Fruit fly (Drosophila melanogaster): ENCODE measurements around the gene Rbsn-5.

dm6 chr2L:8163588-8164166, 4.0 kb downstream of the Rbsn-5 start:
- 0 out of 4 replicates have a peak, but pooled peaks have one; percentile 50 for TF ChIP-seq chinmo (GFP tag; IDR thresholded peaks at IDR 0.05; ENCODE audit: partially characterized antibody)
- no peak for TF ChIP-seq ttk (GFP tag; IDR thresholded peaks at IDR 0.05)
- TF ChIP-seq cg (GFP tag; optimal IDR thresholded peaks at IDR 0.05): no peak
- TF ChIP-seq pan (optimal IDR thresholded peaks at IDR 0.05): no peak
- no peak for TF ChIP-seq pan (GFP tag; optimal IDR thresholded peaks at IDR 0.05 in 1 of 2, IDR thresholded peaks at IDR 0.05 in 1 of 2)
- no peak for TF ChIP-seq ftz-f1 (GFP tag; optimal IDR thresholded peaks at IDR 0.05)
- no peak for TF ChIP-seq fu2 (GFP tag; optimal IDR thresholded peaks at IDR 0.05)
- TF ChIP-seq BtbVII (GFP tag; optimal IDR thresholded peaks at IDR 0.05): no peak
- TF ChIP-seq CG31388 (GFP tag; optimal IDR thresholded peaks at IDR 0.05): no peak
- no peak for TF ChIP-seq CG9797 (GFP tag; optimal IDR thresholded peaks at IDR 0.05)
- TF ChIP-seq caup (GFP tag; optimal IDR thresholded peaks at IDR 0.05; ENCODE audit: severe bottlenecking): peak; percentile 4
- no peak for TF ChIP-seq Abd-B (GFP tag; optimal IDR thresholded peaks at IDR 0.05)
- no peak for TF ChIP-seq H15 (GFP tag; IDR thresholded peaks at IDR 0.05)

Measured in whole organism, embryonic.